Fruit fly (Drosophila melanogaster) whole organism, embryonic: ENCODE measurements around the gene CG31406.

ENCODE experiments used
- ATbp ChIP-seq: fragments of 200-800 bp; sonication (Bioruptor generic); optimal IDR thresholded peaks from 2 replicates; lab custom pipeline; 2017; ENCODE audit warnings: missing biosample characterization, mild to moderate bottlenecking, missing genetic modification characterization, missing genetic modification reagents
- Adf1 ChIP-seq: fragments of 200-800 bp; sonication (Bioruptor generic); IDR thresholded peaks from 2 replicates; pipeline ENCODE4 v1.3.6; 2022; ENCODE audit warnings: missing biosample characterization, missing genetic modification characterization
- BtbVII ChIP-seq: fragments of 200-800 bp; sonication (Bioruptor generic); optimal IDR thresholded peaks from 3 replicates; lab custom pipeline; 2017; ENCODE audit warnings: missing biosample characterization, mild to moderate bottlenecking, missing genetic modification characterization
- CG11695 ChIP-seq: fragments of 200-800 bp; sonication (Bioruptor generic); IDR thresholded peaks from 3 replicates; pipeline ENCODE4 v1.3.6; 2022; ENCODE audit warnings: missing biosample characterization, missing genetic modification characterization
- CG11723 ChIP-seq: fragments of 200-800 bp; sonication (Bioruptor generic); optimal IDR thresholded peaks from 2 replicates; lab custom pipeline; 2017; ENCODE audit warnings: missing biosample characterization, mild to moderate bottlenecking, missing genetic modification characterization
- CG12659 ChIP-seq: fragments of 200-800 bp; sonication (Bioruptor generic); optimal IDR thresholded peaks from 3 replicates; lab custom pipeline; 2017; ENCODE audit warnings: mild to moderate bottlenecking, missing biosample characterization, missing genetic modification reagents, missing genetic modification characterization
- CG16779 ChIP-seq: fragments of 200-800 bp; sonication (Bioruptor generic); IDR thresholded peaks from 2 replicates; pipeline ENCODE4 v1.3.6; 2022; ENCODE audit warnings: missing biosample characterization, missing genetic modification characterization
- CG16863 ChIP-seq: fragments of 200-800 bp; sonication (Bioruptor generic); optimal IDR thresholded peaks from 3 replicates; lab custom pipeline; 2016; ENCODE audit warnings: missing biosample characterization, missing genetic modification characterization
- CG17328 ChIP-seq: fragments of 200-800 bp; sonication (Bioruptor generic); IDR thresholded peaks from 2 replicates; pipeline ENCODE4 v1.3.6; 2022; ENCODE audit warnings: missing biosample characterization, missing genetic modification characterization
- CG18011 ChIP-seq: fragments of 200-800 bp; sonication (Bioruptor generic); optimal IDR thresholded peaks from 2 replicates; lab custom pipeline; 2017; ENCODE audit warnings: missing biosample characterization, missing genetic modification characterization, mild to moderate bottlenecking, moderate library complexity, missing genotype
- CG1832 ChIP-seq: fragments of 200-800 bp; sonication (Bioruptor generic); optimal IDR thresholded peaks from 2 replicates; lab custom pipeline; 2017; ENCODE audit warnings: missing biosample characterization, mild to moderate bottlenecking, missing genetic modification characterization, inconsistent platforms
- CG18476 ChIP-seq: fragments of 200-800 bp; sonication (Bioruptor generic); optimal IDR thresholded peaks from 2 replicates; lab custom pipeline; 2016; ENCODE audit warnings: missing biosample characterization, mild to moderate bottlenecking, missing genetic modification characterization
- CG18599 ChIP-seq: fragments of 200-800 bp; sonication (Bioruptor generic); optimal IDR thresholded peaks from 3 replicates; lab custom pipeline; 2017; ENCODE audit warnings: missing biosample characterization, missing genetic modification characterization, mild to moderate bottlenecking, moderate library complexity, missing genetic modification reagents
- CG30403 ChIP-seq: fragments of 200-800 bp; sonication (Bioruptor generic); optimal IDR thresholded peaks from 3 replicates; lab custom pipeline; 2016; ENCODE audit warnings: missing biosample characterization, missing genetic modification characterization
- CG3726 ChIP-seq: fragments of 200-800 bp; sonication (Bioruptor generic); IDR thresholded peaks from 3 replicates; pipeline ENCODE4, ENCODE4 v1.3.6; 2022; ENCODE audit warnings: missing biosample characterization, missing genetic modification characterization
- CG3847 ChIP-seq: fragments of 200-800 bp; sonication (Bioruptor generic); IDR thresholded peaks from 2 replicates; pipeline ENCODE4 v1.3.6; 2022; ENCODE audit warnings: missing biosample characterization, missing genetic modification characterization
- CG6175 ChIP-seq: fragments of 200-800 bp; sonication (Bioruptor generic); IDR thresholded peaks from 3 replicates; pipeline ENCODE4 v1.3.6; 2022; ENCODE audit warnings: missing biosample characterization, missing genetic modification characterization
- CG6272 ChIP-seq: fragments of 200-800 bp; sonication (Bioruptor generic); IDR thresholded peaks from 2 replicates; pipeline ENCODE4 v1.3.6; 2022; ENCODE audit warnings: missing biosample characterization, missing genetic modification characterization
- CG8089 ChIP-seq: fragments of 200-800 bp; sonication (Bioruptor generic); optimal IDR thresholded peaks from 3 replicates; lab custom pipeline; 2016; ENCODE audit warnings: missing biosample characterization, missing genetic modification characterization
- CG8359 ChIP-seq: fragments of 200-800 bp; sonication (Bioruptor generic); optimal IDR thresholded peaks from 2 replicates; lab custom pipeline; 2017; ENCODE audit warnings: missing biosample characterization, mild to moderate bottlenecking, missing genetic modification characterization, borderline replicate concordance
- Doc2 ChIP-seq: fragments of 200-800 bp; sonication (Bioruptor generic); IDR thresholded peaks from 2 replicates; pipeline ENCODE4 v1.3.6; 2022; ENCODE audit warnings: missing biosample characterization, missing genetic modification characterization
- Dref ChIP-seq: fragments of 200-800 bp; sonication (Bioruptor generic); IDR thresholded peaks from 2 replicates; pipeline ENCODE4 v1.3.6; 2022; ENCODE audit warnings: missing biosample characterization, missing genetic modification characterization
- GATAe ChIP-seq: fragments of 200-800 bp; sonication (Bioruptor generic); conservative IDR thresholded peaks from 2 replicates; pipeline ENCODE4 v1.3.6; 2022; ENCODE audit warnings: missing biosample characterization, missing genetic modification characterization
- Gsc ChIP-seq: fragments of 200-800 bp; sonication (Bioruptor generic); IDR thresholded peaks from 2 replicates; pipeline ENCODE4 v1.3.6; 2022; ENCODE audit warnings: missing biosample characterization, missing genetic modification characterization
- HLH3B ChIP-seq: fragments of 200-800 bp; sonication (Bioruptor generic); IDR thresholded peaks from 2 replicates; pipeline ENCODE4 v1.3.6; 2022; ENCODE audit warnings: missing biosample characterization, missing genetic modification characterization
- HmgZ ChIP-seq: fragments of 200-800 bp; sonication (Bioruptor generic); optimal IDR thresholded peaks from 2 replicates; lab custom pipeline; 2018; ENCODE audit warnings: missing biosample characterization, mild to moderate bottlenecking, missing genetic modification characterization
- Mes4 ChIP-seq: fragments of 200-800 bp; sonication (Bioruptor generic); optimal IDR thresholded peaks from 2 replicates; lab custom pipeline; 2016; ENCODE audit warnings: missing biosample characterization, missing genetic modification characterization
- Neu2 ChIP-seq: fragments of 200-800 bp; sonication (Bioruptor generic); optimal IDR thresholded peaks from 3 replicates; lab custom pipeline; 2016; ENCODE audit warnings: missing biosample characterization, missing genetic modification characterization, borderline replicate concordance
- Nf-YC ChIP-seq: fragments of 200-800 bp; optimal IDR thresholded peaks from 3 replicates; lab custom pipeline; 2019; ENCODE audit warnings: missing biosample characterization, mild to moderate bottlenecking, missing genetic modification characterization, moderate library complexity
- Six4 ChIP-seq: fragments of 200-800 bp; sonication (Bioruptor generic); optimal IDR thresholded peaks from 2 replicates; lab custom pipeline; 2016; ENCODE audit warnings: missing biosample characterization, missing genetic modification characterization
- TFAM ChIP-seq: fragments of 200-800 bp; sonication (Bioruptor generic); optimal IDR thresholded peaks from 2 replicates; lab custom pipeline; 2017; ENCODE audit warnings: missing biosample characterization, missing genetic modification characterization, inconsistent platforms
- az2 ChIP-seq: fragments of 200-800 bp; sonication (Bioruptor generic); optimal IDR thresholded peaks from 3 replicates; lab custom pipeline; 2016; ENCODE audit warnings: missing biosample characterization, missing genetic modification characterization
- bigmax ChIP-seq: fragments of 200-800 bp; sonication (Bioruptor generic); optimal IDR thresholded peaks from 2 replicates; lab custom pipeline; 2018; ENCODE audit warnings: missing biosample characterization, mild to moderate bottlenecking, missing genetic modification characterization
- crp ChIP-seq, 2 experiments: fragments of 200-800 bp; sonication (Bioruptor generic); optimal IDR thresholded peaks; 2 replicates in 1 of 2; 3 replicates in 1 of 2; lab custom pipeline; 2017; ENCODE audit warnings: missing biosample characterization in 2 of 2, missing genetic modification characterization in 2 of 2, mild to moderate bottlenecking in 1 of 2, moderate library complexity in 1 of 2
- dmrt11E ChIP-seq: fragments of 200-800 bp; sonication (Bioruptor generic); optimal IDR thresholded peaks from 3 replicates; lab custom pipeline; 2018; ENCODE audit warnings: missing biosample characterization, mild to moderate bottlenecking, missing genetic modification characterization, moderate library complexity
- dpn ChIP-seq, 2 experiments: fragments of 200-800 bp; sonication (Bioruptor generic); optimal IDR thresholded peaks; 3 replicates each; lab custom pipeline; 2016; ENCODE audit warnings: missing biosample characterization in 2 of 2, missing genetic modification characterization in 2 of 2
- dysf ChIP-seq: fragments of 200-800 bp; sonication (Bioruptor generic); IDR thresholded peaks from 3 replicates; pipeline ENCODE4 v1.3.6; 2022; ENCODE audit warnings: missing biosample characterization, missing genetic modification characterization
- exex ChIP-seq: fragments of 200-800 bp; sonication (Bioruptor generic); optimal IDR thresholded peaks from 4 replicates; lab custom pipeline; 2018; ENCODE audit warnings: missing biosample characterization, mild to moderate bottlenecking, missing genetic modification characterization, moderate library complexity
- inv ChIP-seq: fragments of 200-800 bp; sonication (Bioruptor generic); IDR thresholded peaks from 2 replicates; pipeline ENCODE4 v1.3.6; 2022; ENCODE audit warnings: missing biosample characterization, missing genetic modification characterization; ENCODE audit not compliant: partially characterized antibody
- kay ChIP-seq: fragments of 200-800 bp; sonication (Bioruptor generic); optimal IDR thresholded peaks from 2 replicates; lab custom pipeline; 2016; ENCODE audit warnings: missing biosample characterization, missing genetic modification characterization
- knrl ChIP-seq: fragments of 200-800 bp; sonication (Bioruptor generic); IDR thresholded peaks from 3 replicates; pipeline ENCODE4 v1.3.6; 2022; ENCODE audit warnings: missing biosample characterization, missing genetic modification characterization; ENCODE audit not compliant: partially characterized antibody
- p53 ChIP-seq: fragments of 200-800 bp; sonication (Bioruptor generic); optimal IDR thresholded peaks from 2 replicates; lab custom pipeline; 2016; ENCODE audit warnings: missing biosample characterization, missing genetic modification characterization
- psq ChIP-seq: fragments of 200-800 bp; sonication (Bioruptor generic); optimal IDR thresholded peaks from 2 replicates; lab custom pipeline; 2017; ENCODE audit warnings: missing biosample characterization, missing genetic modification characterization
- rib ChIP-seq: fragments of 200-800 bp; sonication (Bioruptor generic); IDR thresholded peaks from 2 replicates; pipeline ENCODE4 v1.3.6; 2022; ENCODE audit warnings: missing biosample characterization, missing genetic modification characterization
- sc ChIP-seq, 3 experiments: fragments of >200 bp in 2 of 3; fragments of 200-800 bp in 1 of 3; sonication (Bioruptor generic) in 1 of 3; optimal IDR thresholded peaks; 2 replicates in 2 of 3; 3 replicates in 1 of 3; lab custom pipeline; 2017; ENCODE audit warnings: mild to moderate bottlenecking in 1 of 3, missing biosample characterization in 1 of 3, missing genetic modification characterization in 1 of 3, missing genetic modification reagents in 1 of 3
- sqz ChIP-seq: fragments of 200-800 bp; sonication (Bioruptor generic); optimal IDR thresholded peaks from 3 replicates; lab custom pipeline; 2018; ENCODE audit warnings: missing biosample characterization, mild to moderate bottlenecking, missing genetic modification characterization
- ssp ChIP-seq: fragments of 200-800 bp; sonication (Bioruptor generic); IDR thresholded peaks from 2 replicates; pipeline ENCODE4 v1.3.6; 2022; ENCODE audit warnings: missing biosample characterization, missing genetic modification characterization
- tup ChIP-seq: fragments of 200-800 bp; sonication (Bioruptor generic); optimal IDR thresholded peaks from 2 replicates; lab custom pipeline; 2016; ENCODE audit warnings: missing biosample characterization, mild to moderate bottlenecking, missing genetic modification characterization, moderate library complexity

CG31406 gene

DNA sequence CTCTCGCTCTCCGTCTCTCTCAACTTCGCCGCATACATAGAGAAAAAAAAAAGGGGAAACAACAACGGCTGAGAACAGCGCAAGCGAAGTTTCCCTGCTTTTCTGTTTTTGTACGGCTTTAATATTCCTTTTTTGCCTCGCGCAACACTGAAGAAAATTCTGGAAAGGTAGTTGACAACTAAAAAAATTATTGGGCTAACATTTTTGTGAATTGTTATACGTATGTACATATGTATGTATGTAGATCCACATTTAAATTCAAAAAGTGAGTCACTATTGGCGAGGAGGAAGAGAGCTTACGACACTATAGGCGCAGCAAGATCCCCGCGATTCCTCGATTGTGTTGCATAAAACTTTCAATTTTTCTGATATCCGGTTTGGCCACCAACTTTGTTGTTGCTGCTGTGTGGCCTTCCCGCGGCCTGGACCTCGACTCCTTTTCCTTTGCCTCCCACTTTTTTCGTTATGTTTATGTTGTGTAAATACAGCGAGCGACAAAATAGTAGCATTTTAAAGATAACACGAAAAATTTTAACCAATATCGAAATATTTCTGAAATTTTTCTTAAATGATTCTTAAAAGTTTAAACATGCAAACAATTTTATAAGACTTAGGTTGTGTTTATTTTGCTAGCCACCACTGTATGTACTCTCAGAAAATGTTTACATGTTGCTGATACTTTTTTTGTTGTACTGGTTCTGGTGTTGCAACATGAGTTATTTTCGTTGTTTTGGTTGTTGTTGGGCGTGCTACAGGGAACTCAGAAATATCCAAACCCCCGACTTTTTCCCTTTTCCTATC is 8.2 kb downstream of the CG31406 start (continued):
- TF ChIP-seq CG30403 (GFP tag; lab: Kevin White, UChicago) (peak; percentile 88), inv (GFP tag; lab: Robert Waterston, UW) (no peak), dpn (GFP tag; optimal IDR thresholded peaks at IDR 0.05; lab: Kevin White, UChicago) (peak; percentile 68 to 73), CG18599 (GFP tag; lab: Kevin White, UChicago) (peak; percentile 90), knrl (GFP tag; lab: Robert Waterston, UW) (no peak), CG3726 (no peak), dmrt11E (tag; lab: Kevin White, UChicago) (peak; percentile 88), sqz (peak; percentile 84), CG6272 (GFP tag; lab: Robert Waterston, UW) (peak; percentile 40), TFAM (GFP tag; lab: Kevin White, UChicago) (peak; percentile 24), kay (GFP tag; lab: Kevin White, UChicago) (peak; percentile 63), exex (tag; lab: Kevin White, UChicago) (no peak), Dref (GFP tag; lab: Robert Waterston, UW) (no peak), CG8089 (GFP tag; lab: Kevin White, UChicago) (peak; percentile 83), CG18476 (GFP tag; lab: Kevin White, UChicago) (peak; percentile 74), HLH3B (GFP tag; lab: Robert Waterston, UW) (no peak), rib (GFP tag; lab: Robert Waterston, UW) (no peak), CG3847 (GFP tag; lab: Robert Waterston, UW) (no peak), CG6175 (no peak), Mes4 (GFP tag; lab: Kevin White, UChicago) (peak; percentile 67), CG8359 (GFP tag; lab: Kevin White, UChicago) (peak; percentile 24), psq (GFP tag; lab: Kevin White, UChicago) (peak; percentile 0), bigmax (no peak), az2 (GFP tag; lab: Kevin White, UChicago) (peak; percentile 77), Six4 (GFP tag; lab: Kevin White, UChicago) (peak; percentile 65), CG11723 (peak; percentile 38), Gsc (GFP tag; lab: Robert Waterston, UW) (no peak), Doc2 (no peak), Nf-YC (peak; percentile 7), CG11695 (GFP tag; lab: Robert Waterston, UW) (no peak), Neu2 (GFP tag; lab: Kevin White, UChicago) (peak; percentile 15), Adf1 (GFP tag; lab: Robert Waterston, UW) (no peak), HmgZ (tag; lab: Kevin White, UChicago) (peak; percentile 42), sc (optimal IDR thresholded peaks at IDR 0.05; lab: Kevin White, UChicago) (no peak), sc (GFP tag; optimal IDR thresholded peaks at IDR 0.05; lab: Kevin White, UChicago) (peak; percentile 82), CG18011 (GFP tag; lab: Kevin White, UChicago) (peak; percentile 46), p53 (GFP tag; lab: Kevin White, UChicago) (peak; percentile 66), CG12659 (peak; percentile 82), GATAe (GFP tag; lab: Robert Waterston, UW) (no peak), CG1832 (GFP tag; lab: Kevin White, UChicago) (no peak), BtbVII (GFP tag; lab: Kevin White, UChicago) (peak; percentile 64), ssp (no peak), CG16779 (GFP tag; lab: Robert Waterston, UW) (no peak), tup (peak; percentile 58), crp (GFP tag; optimal IDR thresholded peaks at IDR 0.05; lab: Kevin White, UChicago) (peak in 1 of 2 experiments; percentile 41), ATbp (GFP tag; lab: Kevin White, UChicago) (peak; percentile 68), dysf (no peak), CG16863 (peak; percentile 82), CG17328 (no peak)
